Worm (Caenorhabditis elegans) whole organism, L3 larva: Measurements from ENCODE around the gene szy-4.

ENCODE experiments used
- aly-2 ChIP-seq: fragments of 150-350 bp; optimal IDR thresholded peaks from 2 replicates; lab custom pipeline; 2014; ENCODE audit warnings: missing biosample characterization, missing genetic modification characterization
- snpc-4 ChIP-seq: fragments of 150-350 bp; optimal IDR thresholded peaks from 2 replicates; lab custom pipeline; 2014; ENCODE audit warnings: missing biosample characterization, missing genetic modification characterization

DNA sequence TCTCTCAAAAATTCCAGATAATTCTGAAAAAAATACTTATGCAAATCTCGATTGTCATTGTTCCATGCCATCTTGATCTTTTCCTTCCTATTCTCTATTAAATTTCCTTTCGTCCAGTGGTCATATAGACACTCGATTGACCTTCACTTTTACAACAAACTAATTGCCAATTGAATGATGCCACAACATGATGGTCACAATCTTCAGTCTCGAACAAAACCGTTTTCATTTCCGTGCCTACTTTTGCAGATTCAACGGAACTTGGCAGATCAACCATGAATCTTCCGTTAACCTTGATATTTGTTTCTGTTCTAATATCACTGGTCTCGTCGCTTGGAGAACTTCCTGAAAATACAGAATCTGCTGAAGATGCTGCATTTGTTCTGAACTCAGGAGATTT, 25.1 kb upstream of the szy-4 start, which contains the start of gene F40H3.2:
- TF ChIP-seq snpc-4 (tag; lab: Kevin White, UChicago) (no peak), aly-2 (no peak)
